Fruit fly (Drosophila melanogaster) whole organism, embryonic: ENCODE results near the gene Cpr65Ea.

ENCODE experiments used
- Asciz ChIP-seq: fragments of 200-800 bp; sonication (Bioruptor generic); optimal IDR thresholded peaks from 2 replicates; lab custom pipeline; 2017; ENCODE audit warnings: missing biosample characterization, mild to moderate bottlenecking, missing genetic modification characterization, missing genetic modification reagents
- CG12942 ChIP-seq: fragments of 200-800 bp; sonication (Bioruptor generic); optimal IDR thresholded peaks from 3 replicates; lab custom pipeline; 2016; ENCODE audit warnings: missing biosample characterization, missing genetic modification characterization
- CG13287 ChIP-seq: fragments of 200-800 bp; sonication (Bioruptor generic); IDR thresholded peaks from 2 replicates; pipeline ENCODE4 v1.3.6; 2022; ENCODE audit warnings: missing biosample characterization, missing genetic modification characterization; ENCODE audit not compliant: partially characterized antibody
- CG15073 ChIP-seq: fragments of 200-800 bp; sonication (Bioruptor generic); optimal IDR thresholded peaks from 2 replicates; lab custom pipeline; 2016; ENCODE audit warnings: missing biosample characterization, missing genetic modification characterization
- CG15696 ChIP-seq: fragments of 200-800 bp; sonication (Bioruptor generic); optimal IDR thresholded peaks from 2 replicates; lab custom pipeline; 2019; ENCODE audit warnings: missing biosample characterization, mild to moderate bottlenecking, missing genetic modification characterization, moderate library complexity
- CG16815 ChIP-seq: fragments of 200-800 bp; sonication (Bioruptor generic); optimal IDR thresholded peaks from 3 replicates; lab custom pipeline; 2017; ENCODE audit warnings: missing biosample characterization, mild to moderate bottlenecking, missing genetic modification characterization
- CG17361 ChIP-seq: fragments of 200-800 bp; sonication (Bioruptor generic); IDR thresholded peaks from 3 replicates; pipeline ENCODE4 v1.3.6; 2022; ENCODE audit warnings: missing biosample characterization, missing genetic modification characterization
- CG17385 ChIP-seq: fragments of 200-800 bp; sonication (Bioruptor generic); optimal IDR thresholded peaks from 3 replicates; lab custom pipeline; 2018; ENCODE audit warnings: missing biosample characterization, mild to moderate bottlenecking, missing genetic modification characterization
- CG17568 ChIP-seq: fragments of 200-800 bp; sonication (Bioruptor generic); optimal IDR thresholded peaks from 2 replicates; lab custom pipeline; 2018; ENCODE audit warnings: missing biosample characterization, mild to moderate bottlenecking, missing genetic modification characterization, moderate library complexity
- CG17829 ChIP-seq: fragments of 200-800 bp; optimal IDR thresholded peaks from 2 replicates; lab custom pipeline; 2019; ENCODE audit warnings: missing biosample characterization, mild to moderate bottlenecking, missing genetic modification characterization, moderate library complexity
- CG18476 ChIP-seq: fragments of 200-800 bp; sonication (Bioruptor generic); optimal IDR thresholded peaks from 2 replicates; lab custom pipeline; 2016; ENCODE audit warnings: missing biosample characterization, mild to moderate bottlenecking, missing genetic modification characterization
- CG18764 ChIP-seq: fragments of 200-800 bp; sonication (Bioruptor generic); optimal IDR thresholded peaks from 3 replicates; lab custom pipeline; 2016; ENCODE audit warnings: missing biosample characterization, missing genetic modification characterization
- CG2202 ChIP-seq: fragments of 200-800 bp; sonication (Bioruptor generic); optimal IDR thresholded peaks from 2 replicates; lab custom pipeline; 2018; ENCODE audit warnings: missing biosample characterization, mild to moderate bottlenecking, missing genetic modification characterization
- CG2712 ChIP-seq: fragments of 200-800 bp; optimal IDR thresholded peaks from 3 replicates; lab custom pipeline; 2019; ENCODE audit warnings: missing biosample characterization, mild to moderate bottlenecking, missing genetic modification characterization, moderate library complexity
- CG3838 ChIP-seq: fragments of 200-800 bp; sonication (Bioruptor generic); optimal IDR thresholded peaks from 3 replicates; lab custom pipeline; 2016; ENCODE audit warnings: missing biosample characterization, missing genetic modification characterization
- CG5953 ChIP-seq: fragments of 200-800 bp; sonication (Bioruptor generic); IDR thresholded peaks from 2 replicates; pipeline ENCODE4 v1.3.6; 2022; ENCODE audit warnings: missing biosample characterization, missing genetic modification characterization
- CG6854 ChIP-seq: fragments of 200-800 bp; sonication (Bioruptor generic); optimal IDR thresholded peaks from 3 replicates; lab custom pipeline; 2017; ENCODE audit warnings: missing biosample characterization, mild to moderate bottlenecking, missing genetic modification characterization
- CG8359 ChIP-seq: fragments of 200-800 bp; sonication (Bioruptor generic); optimal IDR thresholded peaks from 2 replicates; lab custom pipeline; 2017; ENCODE audit warnings: missing biosample characterization, mild to moderate bottlenecking, missing genetic modification characterization, borderline replicate concordance
- CG8944 ChIP-seq: fragments of 200-800 bp; sonication (Bioruptor generic); optimal IDR thresholded peaks from 3 replicates; lab custom pipeline; 2016; ENCODE audit warnings: missing biosample characterization, missing genetic modification characterization
- D19A ChIP-seq: fragments of 200-800 bp; optimal IDR thresholded peaks from 3 replicates; lab custom pipeline; 2019; ENCODE audit warnings: missing biosample characterization, mild to moderate bottlenecking, missing genetic modification characterization, moderate library complexity
- Dek ChIP-seq: fragments of 200-800 bp; sonication (Bioruptor generic); optimal IDR thresholded peaks from 3 replicates; lab custom pipeline; 2019; ENCODE audit warnings: missing biosample characterization, mild to moderate bottlenecking, missing genetic modification characterization, moderate library complexity
- Fer1 ChIP-seq: fragments of 200-800 bp; sonication (Bioruptor generic); optimal IDR thresholded peaks from 2 replicates; lab custom pipeline; 2017; ENCODE audit warnings: missing biosample characterization, mild to moderate bottlenecking, missing genetic modification characterization
- HmgZ ChIP-seq: fragments of 200-800 bp; sonication (Bioruptor generic); optimal IDR thresholded peaks from 2 replicates; lab custom pipeline; 2018; ENCODE audit warnings: missing biosample characterization, mild to moderate bottlenecking, missing genetic modification characterization
- Hr39 ChIP-seq: fragments of >200 bp; optimal IDR thresholded peaks from 2 replicates; lab custom pipeline; 2017
- Oaz ChIP-seq: fragments of 200-800 bp; sonication (Bioruptor generic); IDR thresholded peaks from 2 replicates; pipeline ENCODE4 v1.3.6; 2022; ENCODE audit warnings: missing biosample characterization, missing genetic modification characterization
- Six4 ChIP-seq: fragments of 200-800 bp; sonication (Bioruptor generic); optimal IDR thresholded peaks from 2 replicates; lab custom pipeline; 2016; ENCODE audit warnings: missing biosample characterization, missing genetic modification characterization
- Ssrp ChIP-seq: fragments of 200-800 bp; sonication (Bioruptor generic); optimal IDR thresholded peaks from 2 replicates; lab custom pipeline; 2018; ENCODE audit warnings: missing biosample characterization, mild to moderate bottlenecking, missing genetic modification characterization, moderate library complexity
- Stat92E ChIP-seq, 3 experiments: fragments of >200 bp in 2 of 3; fragments of 200-800 bp in 1 of 3; sonication (Bioruptor generic) in 1 of 3; optimal IDR thresholded peaks; 2 replicates each; lab custom pipeline; 2017 to 2019; ENCODE audit warnings: missing biosample characterization in 3 of 3, missing genetic modification characterization in 3 of 3, mild to moderate bottlenecking in 1 of 3, moderate library complexity in 1 of 3
- al ChIP-seq: fragments of 200-800 bp; sonication (Bioruptor generic); IDR thresholded peaks from 2 replicates; pipeline ENCODE4 v1.3.6; 2022; ENCODE audit warnings: missing biosample characterization, missing genetic modification characterization
- br ChIP-seq: fragments of >200 bp; optimal IDR thresholded peaks from 2 replicates; lab custom pipeline; 2017
- caup ChIP-seq: fragments of 200-800 bp; sonication (Bioruptor generic); optimal IDR thresholded peaks from 3 replicates; lab custom pipeline; 2017; ENCODE audit warnings: missing biosample characterization, mild to moderate bottlenecking, missing genetic modification characterization, moderate library complexity; ENCODE audit not compliant: severe bottlenecking
- chinmo ChIP-seq: fragments of 200-800 bp; sonication (Bioruptor generic); IDR thresholded peaks from 4 replicates; pipeline ENCODE4 v1.3.6; 2022; ENCODE audit warnings: missing biosample characterization, missing genetic modification characterization; ENCODE audit not compliant: partially characterized antibody
- emc ChIP-seq: fragments of 200-800 bp; sonication (Bioruptor generic); optimal IDR thresholded peaks from 2 replicates; lab custom pipeline; 2016; ENCODE audit warnings: missing biosample characterization, missing genetic modification characterization
- ems ChIP-seq: fragments of 200-800 bp; sonication (Bioruptor generic); optimal IDR thresholded peaks from 3 replicates; lab custom pipeline; 2016; ENCODE audit warnings: missing biosample characterization, missing genetic modification characterization
- gsb ChIP-seq: fragments of 200-800 bp; sonication (Bioruptor generic); IDR thresholded peaks from 2 replicates; pipeline ENCODE4 v1.3.6; 2022; ENCODE audit warnings: missing biosample characterization, missing genetic modification characterization
- jing ChIP-seq: fragments of 200-800 bp; sonication (Bioruptor generic); optimal IDR thresholded peaks from 2 replicates; lab custom pipeline; 2018; ENCODE audit warnings: missing biosample characterization, mild to moderate bottlenecking, missing genetic modification characterization
- mld ChIP-seq: fragments of 200-800 bp; sonication (Bioruptor generic); IDR thresholded peaks from 3 replicates; pipeline ENCODE4 v1.3.6; 2022; ENCODE audit warnings: missing biosample characterization, missing genetic modification characterization; ENCODE audit not compliant: partially characterized antibody
- nerfin-2 ChIP-seq: fragments of 200-800 bp; sonication (Bioruptor generic); IDR thresholded peaks from 2 replicates; pipeline ENCODE4 v1.3.6; 2022; ENCODE audit warnings: missing biosample characterization, missing genetic modification characterization; ENCODE audit not compliant: partially characterized antibody
- org-1 ChIP-seq: fragments of 200-800 bp; sonication (Bioruptor generic); optimal IDR thresholded peaks from 2 replicates; lab custom pipeline; 2017; ENCODE audit warnings: missing biosample characterization, missing genetic modification characterization
- p53 ChIP-seq: fragments of 200-800 bp; sonication (Bioruptor generic); optimal IDR thresholded peaks from 2 replicates; lab custom pipeline; 2016; ENCODE audit warnings: missing biosample characterization, missing genetic modification characterization
- pan ChIP-seq, 4 experiments: fragments of >200 bp in 3 of 4; fragments of 200-800 bp in 1 of 4; sonication (Bioruptor generic) in 1 of 4; optimal IDR thresholded peaks in 3 of 4; IDR thresholded peaks in 1 of 4; 2 replicates each; pipeline versions ENCODE4 v1.3.6 to Lab custom; 2017 to 2022; ENCODE audit warnings: missing biosample characterization in 2 of 4, missing genetic modification characterization in 2 of 4, mixed read lengths in 1 of 4
- psq ChIP-seq: fragments of 200-800 bp; sonication (Bioruptor generic); optimal IDR thresholded peaks from 2 replicates; lab custom pipeline; 2017; ENCODE audit warnings: missing biosample characterization, missing genetic modification characterization
- scrt ChIP-seq: fragments of 200-800 bp; sonication (Bioruptor generic); optimal IDR thresholded peaks from 2 replicates; lab custom pipeline; 2018; ENCODE audit warnings: missing biosample characterization, mild to moderate bottlenecking, missing genetic modification characterization, moderate library complexity
- so ChIP-seq: fragments of 200-800 bp; sonication (Bioruptor generic); IDR thresholded peaks from 3 replicates; pipeline ENCODE4 v1.3.6; 2022; ENCODE audit warnings: missing biosample characterization, missing genetic modification characterization
- sr ChIP-seq: fragments of 200-800 bp; sonication (Bioruptor generic); IDR thresholded peaks from 3 replicates; pipeline ENCODE4 v1.3.6; 2022; ENCODE audit warnings: missing biosample characterization, missing genetic modification characterization
- toy ChIP-seq: fragments of 200-800 bp; sonication (Bioruptor generic); IDR thresholded peaks from 2 replicates; pipeline ENCODE4 v1.3.6; 2022; ENCODE audit warnings: missing biosample characterization, missing genetic modification characterization
- tup ChIP-seq: fragments of 200-800 bp; sonication (Bioruptor generic); optimal IDR thresholded peaks from 2 replicates; lab custom pipeline; 2016; ENCODE audit warnings: missing biosample characterization, mild to moderate bottlenecking, missing genetic modification characterization, moderate library complexity

The Cpr65Ea gene

dm6 chr3L:7133699-7134655 lies 47.6 kb upstream of the Cpr65Ea start, which contains the start of gene melt (continued):
- peak; percentile 66 for TF ChIP-seq CG8359
- TF ChIP-seq CG17385, result peak; percentile 81
- peak in 1 of 3 experiments; percentile 38 for TF ChIP-seq Stat92E (GFP tag; optimal IDR thresholded peaks at IDR 0.05; lab: Kevin White, UChicago)
- peak; percentile 87 for TF ChIP-seq Dek (tag; lab: Kevin White, UChicago)
- no peak; the same call in 1 of the 2 replicates for TF ChIP-seq Oaz (GFP tag; lab: Robert Waterston, UW)
- peak; percentile 96 for TF ChIP-seq CG17361 (GFP tag; lab: Robert Waterston, UW)
- peak; percentile 91 for TF ChIP-seq CG17829 (tag; lab: Kevin White, UChicago)
- peak; percentile 81 for TF ChIP-seq caup (GFP tag; lab: Kevin White, UChicago)
- no peak for TF ChIP-seq nerfin-2 (GFP tag; lab: Robert Waterston, UW)
- peak; percentile 83 for TF ChIP-seq Six4 (GFP tag; lab: Kevin White, UChicago)
- TF ChIP-seq CG17568 (GFP tag; lab: Kevin White, UChicago), result peak; percentile 77
- no peak for TF ChIP-seq p53 (GFP tag; lab: Kevin White, UChicago)
- TF ChIP-seq psq (GFP tag; lab: Kevin White, UChicago), result peak; percentile 96
- TF ChIP-seq CG16815, result peak; percentile 89
- peak; percentile 54; the same call in 1 of the 3 replicates for TF ChIP-seq mld (GFP tag; lab: Robert Waterston, UW)
- peak; percentile 79 for TF ChIP-seq CG15696 (tag; lab: Kevin White, UChicago)
- peak; percentile 70 for TF ChIP-seq emc (GFP tag; lab: Kevin White, UChicago)
- peak; percentile 66 for TF ChIP-seq CG2202
- TF ChIP-seq CG18476 (GFP tag; lab: Kevin White, UChicago), result peak; percentile 88
- TF ChIP-seq scrt, result peak; percentile 76
- TF ChIP-seq CG15073 (GFP tag; lab: Kevin White, UChicago), result peak; percentile 63
- TF ChIP-seq toy (GFP tag; lab: Robert Waterston, UW), result no peak; the same call in 1 of the 2 replicates
- TF ChIP-seq org-1 (GFP tag; lab: Kevin White, UChicago), result peak; percentile 89
- TF ChIP-seq HmgZ (tag; lab: Kevin White, UChicago), result peak; percentile 74
- TF ChIP-seq br (lab: Kevin White, UChicago), result no peak
- peak; percentile 76 for TF ChIP-seq al (GFP tag; lab: Robert Waterston, UW)
- peak; percentile 75 for TF ChIP-seq tup (GFP tag; lab: Kevin White, UChicago)
- peak; percentile 83 for TF ChIP-seq D19A (tag; lab: Kevin White, UChicago)
- TF ChIP-seq CG12942 (GFP tag; lab: Kevin White, UChicago), result peak; percentile 81
- peak; percentile 82 for TF ChIP-seq CG8944 (GFP tag; lab: Kevin White, UChicago)
- TF ChIP-seq Fer1 (GFP tag; lab: Kevin White, UChicago), result peak; percentile 83
- peak; percentile 55 for TF ChIP-seq gsb (GFP tag; lab: Robert Waterston, UW)
- peak; percentile 71 for TF ChIP-seq CG18764 (GFP tag; lab: Kevin White, UChicago)
- peak; percentile 68 for TF ChIP-seq CG3838 (GFP tag; lab: Kevin White, UChicago)
- peak; percentile 67; the same call in 2 of the 3 replicates for TF ChIP-seq so (GFP tag; lab: Robert Waterston, UW)
- TF ChIP-seq CG13287 (GFP tag; lab: Robert Waterston, UW), result peak; percentile 34; the same call in 1 of the 2 replicates
- TF ChIP-seq CG6854 (GFP tag; lab: Kevin White, UChicago), result peak; percentile 84
- TF ChIP-seq Hr39 (lab: Kevin White, UChicago), result no peak
- peak; percentile 89 for TF ChIP-seq Ssrp (tag; lab: Kevin White, UChicago)
- TF ChIP-seq ems (GFP tag; lab: Kevin White, UChicago), result peak; percentile 87
- peak; percentile 93 for TF ChIP-seq CG2712 (tag; lab: Kevin White, UChicago)
- peak; percentile 81 for TF ChIP-seq Asciz (GFP tag; lab: Kevin White, UChicago)
- 0 out of 2 replicates have a peak, but pooled peaks have one; percentile 10 for TF ChIP-seq CG5953
- peak; percentile 48; the same call in 1 of the 3 replicates for TF ChIP-seq sr
- TF ChIP-seq jing (GFP tag; lab: Kevin White, UChicago), result peak; percentile 77
- TF ChIP-seq chinmo (GFP tag; lab: Robert Waterston, UW), result peak; percentile 94; the same call in 3 of the 4 replicates
- peak in 1 of 2 experiments; percentile 62 for TF ChIP-seq pan (optimal IDR thresholded peaks at IDR 0.05; lab: Kevin White, UChicago)
- TF ChIP-seq pan (GFP tag; optimal IDR thresholded peaks at IDR 0.05 in 1 of 2, IDR thresholded peaks at IDR 0.05 in 1 of 2), result peak; percentile 63 to 73
